Fruit fly (Drosophila melanogaster) whole organism, wandering third instar larva: ENCODE measurements around the gene CG17549.
A peak's percentile ranks its signal among the peaks of the same experiment; 100 is the strongest.

Source experiments
- Dfd ChIP-seq: fragments of >200 bp; optimal IDR thresholded peaks from 2 replicates; lab custom pipeline; 2017; ENCODE audit warnings: missing biosample characterization, missing genetic modification characterization
- Mio ChIP-seq: sonication (Bioruptor generic); optimal IDR thresholded peaks from 2 replicates; lab custom pipeline; 2016; ENCODE audit warnings: missing biosample characterization, missing genetic modification characterization
- N ChIP-seq: fragments of >200 bp; optimal IDR thresholded peaks from 2 replicates; lab custom pipeline; 2018; ENCODE audit warnings: missing biosample characterization, missing external identifiers, missing genetic modification characterization
- Rel ChIP-seq, 2 experiments: fragments of 200-800 bp; sonication (Bioruptor generic) in 1 of 2; optimal IDR thresholded peaks; 2 replicates in 1 of 2; 3 replicates in 1 of 2; lab custom pipeline; 2016 to 2019; ENCODE audit warnings: mild to moderate bottlenecking in 2 of 2, missing biosample characterization in 2 of 2, missing genetic modification characterization in 2 of 2, moderate library complexity in 1 of 2
- Sp1 ChIP-seq: fragments of 200-800 bp; sonication (Bioruptor generic); optimal IDR thresholded peaks from 3 replicates; lab custom pipeline; 2019; ENCODE audit warnings: missing biosample characterization, mild to moderate bottlenecking, missing genetic modification characterization, moderate library complexity
- dmrt93B ChIP-seq: fragments of 200-800 bp; sonication (Bioruptor generic); optimal IDR thresholded peaks from 2 replicates; lab custom pipeline; 2018; ENCODE audit warnings: missing biosample characterization, mild to moderate bottlenecking, missing genetic modification characterization
- fru ChIP-seq: fragments of 200-800 bp; sonication (Bioruptor generic); optimal IDR thresholded peaks from 3 replicates; lab custom pipeline; 2016; ENCODE audit warnings: missing biosample characterization, mild to moderate bottlenecking, missing genetic modification characterization
- lola ChIP-seq: fragments of >200 bp; optimal IDR thresholded peaks from 2 replicates; lab custom pipeline; 2017; ENCODE audit warnings: missing biosample characterization, missing genetic modification characterization
- rgr ChIP-seq: fragments of 200-800 bp; sonication (Bioruptor generic); optimal IDR thresholded peaks from 3 replicates; lab custom pipeline; 2016; ENCODE audit warnings: missing biosample characterization, mild to moderate bottlenecking, missing genetic modification characterization
- sage ChIP-seq: fragments of 200-800 bp; sonication (Bioruptor generic); optimal IDR thresholded peaks from 2 replicates; lab custom pipeline; 2016; ENCODE audit warnings: missing biosample characterization, mild to moderate bottlenecking, missing genetic modification characterization

DNA sequence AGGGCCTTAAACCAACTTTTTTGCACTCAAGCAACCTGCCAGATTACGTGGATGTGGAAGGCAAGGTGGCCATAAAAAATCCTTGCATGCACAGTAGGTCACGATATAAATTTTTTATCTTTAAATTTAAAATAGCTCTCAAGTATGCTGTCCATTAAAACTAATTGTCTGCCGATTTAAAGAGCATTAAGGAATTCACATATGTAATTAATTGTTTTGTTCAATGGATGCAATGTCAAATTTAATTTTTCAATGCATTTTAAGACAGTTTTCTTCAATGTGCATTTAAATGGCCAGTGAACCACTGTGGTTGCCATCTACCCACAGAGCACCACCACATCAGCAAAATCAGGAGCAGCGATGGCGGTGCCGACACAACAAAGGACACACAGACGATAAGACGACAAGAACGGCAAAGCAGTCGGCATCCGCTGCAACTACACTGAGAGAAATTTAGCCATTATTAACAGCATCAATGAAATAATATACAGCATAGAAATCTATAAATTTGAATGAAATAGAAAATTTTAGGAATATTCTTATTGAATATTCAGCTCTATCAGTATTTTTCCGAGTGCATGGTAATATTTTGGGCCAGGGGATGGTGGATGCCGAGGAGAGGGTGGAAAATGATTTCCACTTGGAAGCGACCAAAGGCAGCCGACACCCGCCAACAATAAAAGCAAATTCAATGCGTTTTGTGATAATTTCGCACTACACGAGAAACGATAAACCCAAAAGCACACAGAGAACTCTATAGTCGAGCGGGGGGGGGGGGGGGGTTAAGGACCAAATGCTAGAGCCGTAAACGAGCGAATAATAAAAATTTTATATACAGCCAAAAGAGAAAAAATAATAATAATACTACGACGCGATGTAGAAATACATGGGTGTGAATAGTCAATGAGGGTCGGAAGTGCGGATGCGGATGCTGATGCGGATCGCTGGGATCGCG lies 12.5 kb downstream of the CG17549 start:
- TF ChIP-seq dmrt93B (GFP tag; lab: Kevin White, UChicago): peak; percentile 10
- TF ChIP-seq lola (GFP tag; lab: Kevin White, UChicago): no peak
- peak; percentile 50 for TF ChIP-seq rgr
- TF ChIP-seq Dfd (GFP tag; lab: Kevin White, UChicago): peak; percentile 29
- TF ChIP-seq sage (GFP tag; lab: Kevin White, UChicago): no peak
- TF ChIP-seq Rel (GFP tag; optimal IDR thresholded peaks at IDR 0.05; lab: Kevin White, UChicago): no peak
- no peak for TF ChIP-seq Rel (tag; optimal IDR thresholded peaks at IDR 0.05; lab: Kevin White, UChicago)
- peak; percentile 37 for TF ChIP-seq Sp1 (GFP tag; lab: Kevin White, UChicago)
- TF ChIP-seq Mio (GFP tag; lab: Kevin White, UChicago): no peak
- TF ChIP-seq fru (GFP tag; lab: Kevin White, UChicago): peak; percentile 46
- no peak for TF ChIP-seq N (GFP tag; lab: Kevin White, UChicago)
